Worm (Caenorhabditis elegans): ENCODE results near the gene dao-4.
A peak's percentile ranks its signal among the peaks of the same experiment; 100 is the strongest.

DNA sequence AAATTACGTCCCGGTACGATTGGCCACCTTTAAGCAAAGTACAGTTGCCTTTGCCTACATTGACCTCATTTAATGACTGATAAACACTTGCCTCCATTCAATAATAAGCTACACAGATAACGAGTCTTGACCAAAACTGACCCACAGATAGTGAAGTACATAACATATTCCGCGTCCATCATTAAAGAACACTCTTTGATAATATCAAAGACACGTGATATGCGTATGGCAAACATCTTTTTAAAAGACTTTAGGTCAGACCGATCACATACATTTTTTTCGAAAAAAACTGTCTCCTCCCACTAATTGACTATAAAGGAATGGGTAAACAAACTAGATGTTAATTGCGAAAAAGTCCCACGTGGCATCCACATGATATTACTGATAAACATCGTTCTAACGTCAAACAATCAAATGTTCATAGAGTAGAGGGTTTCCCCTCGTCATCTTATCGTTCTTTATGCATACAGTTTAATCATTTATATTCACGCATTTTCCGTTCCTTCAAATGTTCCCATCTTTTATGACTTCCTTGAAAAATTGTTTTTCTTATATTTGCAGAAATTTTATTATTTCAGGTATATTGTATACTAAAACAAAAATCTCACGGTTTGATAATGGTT, 9.1 kb downstream of the dao-4 start, which contains the start of gene W07E11.1:
- no peak for TF ChIP-seq elt-1 (tag; optimal IDR thresholded peaks at IDR 0.05)
- no peak for TF ChIP-seq ztf-4 (tag; optimal IDR thresholded peaks at IDR 0.05)
- no peak for TF ChIP-seq dmd-4 (tag; optimal IDR thresholded peaks at IDR 0.05)
- no peak for TF ChIP-seq nhr-237 (tag; optimal IDR thresholded peaks at IDR 0.05)
- TF ChIP-seq nhr-12 (tag; optimal IDR thresholded peaks at IDR 0.05): no peak
- no peak for TF ChIP-seq mbf-1 (tag; optimal IDR thresholded peaks at IDR 0.05)
- peak; percentile 87 for TF ChIP-seq F13H6.1 (tag; optimal IDR thresholded peaks at IDR 0.05)
- no peak for TF ChIP-seq nhr-11 (tag; optimal IDR thresholded peaks at IDR 0.05)
- TF ChIP-seq ama-1 (optimal IDR thresholded peaks at IDR 0.05): no peak
- TF ChIP-seq nhr-25 (tag; optimal IDR thresholded peaks at IDR 0.05): no peak
- no peak for TF ChIP-seq ceh-82 (tag; optimal IDR thresholded peaks at IDR 0.05)
- TF ChIP-seq fos-1 (tag; optimal IDR thresholded peaks at IDR 0.05): peak; percentile 39
- no peak for TF ChIP-seq snpc-4 (tag; optimal IDR thresholded peaks at IDR 0.05)

Measured in whole organism, L2 larva.